Fruit fly (Drosophila melanogaster): Measurements from ENCODE around the gene CG42557.

Gene CG42557

DNA sequence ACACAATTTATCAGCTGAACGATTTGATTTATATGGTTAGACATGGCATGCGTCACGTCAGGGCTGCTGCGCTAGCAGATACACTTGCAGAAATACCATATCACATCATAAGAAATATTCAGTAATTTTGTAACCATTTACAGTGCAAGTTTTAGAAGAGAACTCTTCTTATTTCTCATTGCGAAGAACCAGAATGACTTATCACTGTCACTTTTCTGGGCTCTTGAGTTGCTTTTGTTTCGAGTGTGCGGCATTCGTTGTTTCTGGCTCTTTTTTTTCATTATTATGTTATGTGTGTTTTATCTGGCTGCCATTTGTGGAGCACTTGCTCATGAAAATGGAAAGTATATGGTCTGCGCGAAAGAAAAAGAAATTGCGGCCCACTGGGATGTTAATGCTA is 48.9 kb downstream of the CG42557 start:
- TF ChIP-seq CG7987 (GFP tag; optimal IDR thresholded peaks at IDR 0.05): no peak
- no peak for TF ChIP-seq Mrtf (GFP tag; IDR thresholded peaks at IDR 0.05)
- no peak for TF ChIP-seq CG8359 (GFP tag; optimal IDR thresholded peaks at IDR 0.05; ENCODE audit: borderline replicate concordance)
- no peak for TF ChIP-seq her (GFP tag; optimal IDR thresholded peaks at IDR 0.05)
- no peak for TF ChIP-seq ac (GFP tag; optimal IDR thresholded peaks at IDR 0.05)
- TF ChIP-seq HLH3B (GFP tag; IDR thresholded peaks at IDR 0.05): peak; percentile 32; the same call in 1 of the 2 replicates
- no peak for TF ChIP-seq tin (GFP tag; optimal IDR thresholded peaks at IDR 0.05)
- 0 out of 3 replicates have a peak, but pooled peaks have one; percentile 13 for TF ChIP-seq CG11695 (GFP tag; IDR thresholded peaks at IDR 0.05)
- no peak for TF ChIP-seq CG4730 (GFP tag; IDR thresholded peaks at IDR 0.05)
- TF ChIP-seq ttk (GFP tag; IDR thresholded peaks at IDR 0.05): 0 out of 2 replicates have a peak, but pooled peaks have one; percentile 7
- peak; percentile 7 for TF ChIP-seq Ets65A (GFP tag)
- TF ChIP-seq prd (optimal IDR thresholded peaks at IDR 0.05): no peak
- peak; percentile 25; the same call in 1 of the 3 replicates for TF ChIP-seq prd (GFP tag; IDR thresholded peaks at IDR 0.05)
- no peak for TF ChIP-seq pum (GFP tag; optimal IDR thresholded peaks at IDR 0.05)
- no peak for TF ChIP-seq CG10321 (GFP tag; IDR thresholded peaks at IDR 0.05)
- no peak for TF ChIP-seq CG1602 (GFP tag; optimal IDR thresholded peaks at IDR 0.05)
- TF ChIP-seq CG32772 (GFP tag; IDR thresholded peaks at IDR 0.05): no peak
- TF ChIP-seq Tbp (GFP tag; optimal IDR thresholded peaks at IDR 0.05): no peak
- TF ChIP-seq tgo (GFP tag; IDR thresholded peaks at IDR 0.05): peak; percentile 33; the same call in 1 of the 3 replicates
- no peak for TF ChIP-seq CG12071 (GFP tag; optimal IDR thresholded peaks at IDR 0.05)
- TF ChIP-seq CG14441 (GFP tag; IDR thresholded peaks at IDR 0.05): 0 out of 2 replicates have a peak, but pooled peaks have one; percentile 38
- 0 out of 2 replicates have a peak, but pooled peaks have one; percentile 15 for TF ChIP-seq CG32532 (GFP tag; IDR thresholded peaks at IDR 0.05)
- no peak for TF ChIP-seq C15 (GFP tag; IDR thresholded peaks at IDR 0.05)
- TF ChIP-seq chif (GFP tag; optimal IDR thresholded peaks at IDR 0.05): no peak
- no peak for TF ChIP-seq vnd (GFP tag; IDR thresholded peaks at IDR 0.05; ENCODE audit: partially characterized antibody)
- TF ChIP-seq CG15696 (tag; optimal IDR thresholded peaks at IDR 0.05): no peak
- TF ChIP-seq CG15269 (tag; optimal IDR thresholded peaks at IDR 0.05): peak; percentile 6
- TF ChIP-seq CG2202 (tag; optimal IDR thresholded peaks at IDR 0.05): no peak
- TF ChIP-seq ken (GFP tag; IDR thresholded peaks at IDR 0.05): 0 out of 3 replicates have a peak, but pooled peaks have one; percentile 33
- TF ChIP-seq CG2875 (GFP tag; optimal IDR thresholded peaks at IDR 0.05): no peak
- no peak for TF ChIP-seq lov (optimal IDR thresholded peaks at IDR 0.05)
- TF ChIP-seq lov (GFP tag; IDR thresholded peaks at IDR 0.05): 0 out of 3 replicates have a peak, but pooled peaks have one; percentile 43
- no peak for TF ChIP-seq CG12236 (GFP tag; optimal IDR thresholded peaks at IDR 0.05)
- TF ChIP-seq Ada2b (GFP tag; IDR thresholded peaks at IDR 0.05): no peak
- TF ChIP-seq CG10543 (GFP tag; optimal IDR thresholded peaks at IDR 0.05): no peak
- no peak for TF ChIP-seq Asciz (GFP tag; optimal IDR thresholded peaks at IDR 0.05)
- TF ChIP-seq dan (GFP tag; IDR thresholded peaks at IDR 0.05): no peak
- TF ChIP-seq Aef1 (GFP tag; IDR thresholded peaks at IDR 0.05): no peak
- TF ChIP-seq CkIIα-i1 (GFP tag; IDR thresholded peaks at IDR 0.05): no peak
- TF ChIP-seq CG17912 (GFP tag; optimal IDR thresholded peaks at IDR 0.05): no peak
- no peak for TF ChIP-seq CG4707 (GFP tag; optimal IDR thresholded peaks at IDR 0.05)
- no peak for TF ChIP-seq Gsc (GFP tag; IDR thresholded peaks at IDR 0.05)
- TF ChIP-seq E2f2 (GFP tag; IDR thresholded peaks at IDR 0.05): no peak
- TF ChIP-seq sr (GFP tag; IDR thresholded peaks at IDR 0.05): no peak
- no peak for TF ChIP-seq Lim3 (GFP tag; IDR thresholded peaks at IDR 0.05)
- 0 out of 2 replicates have a peak, but pooled peaks have one; percentile 8 for TF ChIP-seq slbo (GFP tag; IDR thresholded peaks at IDR 0.05)
- TF ChIP-seq CG1792 (GFP tag; optimal IDR thresholded peaks at IDR 0.05): no peak
- TF ChIP-seq D19B (GFP tag; optimal IDR thresholded peaks at IDR 0.05): no peak
- TF ChIP-seq row (GFP tag; IDR thresholded peaks at IDR 0.05): peak; percentile 48
- TF ChIP-seq Blimp-1 (GFP tag; optimal IDR thresholded peaks at IDR 0.05): peak; percentile 41
- peak; percentile 39 for TF ChIP-seq CG14667 (GFP tag; IDR thresholded peaks at IDR 0.05)
- TF ChIP-seq ci (GFP tag; IDR thresholded peaks at IDR 0.05): peak; percentile 51; the same call in 1 of the 3 replicates
- peak; percentile 77 for TF ChIP-seq Drgx (GFP tag; IDR thresholded peaks at IDR 0.05)
